Worm (Caenorhabditis elegans) whole organism, early embryonic: Measurements from ENCODE around the gene fbxb-16.

ENCODE experiments used
- B0310.2 ChIP-seq: sonication (generic microtip); optimal IDR thresholded peaks from 2 replicates; lab custom pipeline; 2016; ENCODE audit warnings: mild to moderate bottlenecking, missing genetic modification characterization, missing compliant biosample characterization
- aly-1 ChIP-seq: sonication (generic microtip); optimal IDR thresholded peaks from 2 replicates; lab custom pipeline; 2016; ENCODE audit warnings: missing genetic modification characterization, missing compliant biosample characterization
- ama-1 ChIP-seq: fragments of 150-350 bp; optimal IDR thresholded peaks from 2 replicates; lab custom pipeline; 2014
- ets-7 ChIP-seq: sonication (generic microtip); optimal IDR thresholded peaks from 2 replicates; lab custom pipeline; 2016; ENCODE audit warnings: missing genotype, missing genetic modification characterization, missing compliant biosample characterization
- hmbx-1 ChIP-seq: sonication (generic microtip); optimal IDR thresholded peaks from 2 replicates; lab custom pipeline; 2016; ENCODE audit warnings: mild to moderate bottlenecking, missing genetic modification characterization, missing compliant biosample characterization
- hnd-1 ChIP-seq: sonication (generic microtip); optimal IDR thresholded peaks from 2 replicates; lab custom pipeline; 2016; ENCODE audit warnings: missing genetic modification characterization, missing compliant biosample characterization
- sea-1 ChIP-seq: fragments of 200-800 bp; sonication (Bioruptor generic); conservative IDR thresholded peaks from 2 replicates; pipeline ENCODE4 v1.3.6; 2022; ENCODE audit warnings: missing genetic modification characterization, missing compliant biosample characterization

DNA sequence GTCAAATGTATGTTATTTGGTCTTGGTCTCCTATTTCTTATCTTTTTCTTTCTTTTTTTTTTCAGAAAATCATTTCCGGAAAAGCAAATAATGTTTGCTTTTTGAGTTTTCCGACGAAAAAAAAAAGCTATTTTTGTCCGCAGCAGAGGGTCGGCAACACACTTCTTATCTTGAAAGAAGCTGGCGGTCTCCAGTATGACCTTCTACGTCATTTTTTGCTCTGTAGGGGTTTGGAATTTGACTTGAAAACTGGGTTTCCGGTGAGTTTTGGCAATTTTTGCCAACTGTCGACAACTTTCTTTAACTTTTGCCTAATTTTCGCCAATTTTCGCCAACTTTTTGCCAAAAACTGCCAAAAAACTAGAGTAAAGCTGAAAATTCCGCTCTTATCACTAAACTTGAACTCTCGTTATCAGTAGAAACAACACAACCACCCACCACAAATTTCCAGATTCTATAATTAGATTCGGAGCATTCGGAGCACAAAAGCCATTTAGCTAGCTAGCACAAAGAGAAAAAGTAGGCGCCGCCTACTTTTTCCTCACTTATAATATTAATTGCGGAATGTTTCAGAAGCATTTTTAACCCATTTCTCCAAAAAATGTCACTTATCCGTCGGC, 18.7 kb upstream of the fbxb-16 start, which contains the start of gene nhx-6:
- TF ChIP-seq hmbx-1 (no peak), B0310.2 (no peak), ama-1 (lab: Kevin White, UChicago) (no peak), aly-1 (tag; lab: Kevin White, UChicago) (no peak), ets-7 (no peak), sea-1 (GFP tag; lab: Robert Waterston, UW) (no peak), hnd-1 (tag; lab: Kevin White, UChicago) (no peak)
